Worm (Caenorhabditis elegans) whole organism, late embryonic: ENCODE results near the gene cyn-11.

Source experiments
- C38D4.7 ChIP-seq: fragments of 200-800 bp; sonication (Bioruptor generic); optimal IDR thresholded peaks from 2 replicates; lab custom pipeline; 2018; ENCODE audit warnings: mild to moderate bottlenecking, missing genetic modification characterization, moderate library complexity, missing compliant biosample characterization
- K02D7.2 ChIP-seq: sonication (generic microtip); optimal IDR thresholded peaks from 2 replicates; lab custom pipeline; 2017; ENCODE audit warnings: mild to moderate bottlenecking, missing genetic modification characterization, missing compliant biosample characterization
- K09A11.1 ChIP-seq: sonication (generic microtip); optimal IDR thresholded peaks from 2 replicates; lab custom pipeline; 2017; ENCODE audit warnings: antibody characterized with exemption, mild to moderate bottlenecking, missing genetic modification characterization, missing compliant biosample characterization; ENCODE audit not compliant: insufficient read depth
- T23F11.4 ChIP-seq: fragments of 200-800 bp; sonication (Bioruptor generic); optimal IDR thresholded peaks from 2 replicates; lab custom pipeline; 2018; ENCODE audit warnings: mild to moderate bottlenecking, missing genetic modification characterization, missing compliant biosample characterization
- ahr-1 ChIP-seq: sonication (generic microtip); optimal IDR thresholded peaks from 2 replicates; lab custom pipeline; 2016; ENCODE audit warnings: missing genetic modification characterization, missing compliant biosample characterization
- ama-1 ChIP-seq: fragments of 150-350 bp; optimal IDR thresholded peaks from 2 replicates; lab custom pipeline; 2014
- ceh-14 ChIP-seq: sonication (generic microtip); optimal IDR thresholded peaks from 2 replicates; lab custom pipeline; 2016; ENCODE audit warnings: missing genotype, missing genetic modification characterization, missing compliant biosample characterization
- ceh-18 ChIP-seq: sonication (generic microtip); optimal IDR thresholded peaks from 2 replicates; lab custom pipeline; 2016; ENCODE audit warnings: missing genetic modification characterization, missing compliant biosample characterization
- ceh-22 ChIP-seq: sonication (generic microtip); optimal IDR thresholded peaks from 2 replicates; lab custom pipeline; 2017; ENCODE audit warnings: missing biosample characterization, missing genetic modification characterization
- ceh-31 ChIP-seq: sonication (generic microtip); optimal IDR thresholded peaks from 2 replicates; lab custom pipeline; 2016; ENCODE audit warnings: missing genetic modification characterization, missing compliant biosample characterization
- ceh-34 ChIP-seq: sonication (generic microtip); optimal IDR thresholded peaks from 2 replicates; lab custom pipeline; 2016; ENCODE audit warnings: mild to moderate bottlenecking, missing genetic modification characterization, missing compliant biosample characterization
- ceh-45 ChIP-seq: fragments of 200-800 bp; sonication (Bioruptor generic); IDR thresholded peaks from 2 replicates; pipeline ENCODE4 v1.3.6; 2022; ENCODE audit warnings: missing genetic modification reagents, missing genetic modification characterization, missing compliant biosample characterization
- ceh-6 ChIP-seq: fragments of 200-800 bp; sonication (Bioruptor generic); optimal IDR thresholded peaks from 2 replicates; lab custom pipeline; 2018; ENCODE audit warnings: mild to moderate bottlenecking, missing genetic modification characterization, missing compliant biosample characterization
- elt-2 ChIP-seq: sonication (generic microtip); optimal IDR thresholded peaks from 2 replicates; lab custom pipeline; 2016; ENCODE audit warnings: missing genetic modification reagents, missing genetic modification characterization, missing compliant biosample characterization
- elt-4 ChIP-seq: sonication (generic microtip); optimal IDR thresholded peaks from 2 replicates; lab custom pipeline; 2016; ENCODE audit warnings: missing genetic modification characterization, missing compliant biosample characterization
- ets-4 ChIP-seq: sonication (generic microtip); optimal IDR thresholded peaks from 2 replicates; lab custom pipeline; 2016; ENCODE audit warnings: missing genetic modification characterization, missing compliant biosample characterization
- fax-1 ChIP-seq: sonication (generic microtip); optimal IDR thresholded peaks from 2 replicates; lab custom pipeline; 2016; ENCODE audit warnings: missing genotype, missing genetic modification characterization, missing compliant biosample characterization
- fkh-10 ChIP-seq: fragments of 150-350 bp; optimal IDR thresholded peaks from 2 replicates; lab custom pipeline; 2014; ENCODE audit warnings: missing biosample characterization, missing genetic modification reagents, missing genetic modification characterization
- fkh-6 ChIP-seq: sonication (generic microtip); optimal IDR thresholded peaks from 2 replicates; lab custom pipeline; 2016; ENCODE audit warnings: missing genetic modification characterization, missing compliant biosample characterization
- hlh-30 ChIP-seq: sonication (generic microtip); optimal IDR thresholded peaks from 2 replicates; lab custom pipeline; 2017; ENCODE audit warnings: antibody characterized with exemption, missing genetic modification characterization, missing compliant biosample characterization; ENCODE audit not compliant: insufficient read depth
- hlh-6 ChIP-seq: sonication (generic microtip); optimal IDR thresholded peaks from 2 replicates; lab custom pipeline; 2016; ENCODE audit warnings: missing genotype, missing genetic modification characterization, missing compliant biosample characterization
- lim-6 ChIP-seq: sonication (generic microtip); optimal IDR thresholded peaks from 2 replicates; lab custom pipeline; 2016; ENCODE audit warnings: missing genetic modification characterization, missing compliant biosample characterization
- lin-11 ChIP-seq: fragments of 200-800 bp; sonication (Bioruptor generic); optimal IDR thresholded peaks from 2 replicates; lab custom pipeline; 2018; ENCODE audit warnings: mild to moderate bottlenecking, missing genetic modification characterization, missing compliant biosample characterization
- madf-2 ChIP-seq: sonication (generic microtip); optimal IDR thresholded peaks from 2 replicates; lab custom pipeline; 2017; ENCODE audit warnings: missing genetic modification characterization, missing compliant biosample characterization
- mec-3 ChIP-seq: sonication (generic microtip); optimal IDR thresholded peaks from 2 replicates; lab custom pipeline; 2016; ENCODE audit warnings: borderline replicate concordance, missing genetic modification characterization, missing compliant biosample characterization
- nfya-1 ChIP-seq: sonication (generic microtip); optimal IDR thresholded peaks from 2 replicates; lab custom pipeline; 2017; ENCODE audit warnings: missing genetic modification characterization, mild to moderate bottlenecking, missing compliant biosample characterization, antibody characterized with exemption, moderate library complexity
- nhr-11 ChIP-seq: fragments of 150-350 bp; optimal IDR thresholded peaks from 2 replicates; lab custom pipeline; 2014; ENCODE audit warnings: missing biosample characterization, missing genetic modification characterization
- nhr-232 ChIP-seq: sonication (generic microtip); optimal IDR thresholded peaks from 2 replicates; lab custom pipeline; 2016; ENCODE audit warnings: missing genetic modification characterization, missing compliant biosample characterization
- pqm-1 ChIP-seq: sonication (generic microtip); optimal IDR thresholded peaks from 2 replicates; lab custom pipeline; 2016; ENCODE audit warnings: missing genetic modification characterization, missing compliant biosample characterization
- pros-1 ChIP-seq: fragments of 150-350 bp; optimal IDR thresholded peaks from 2 replicates; lab custom pipeline; 2014; ENCODE audit warnings: missing biosample characterization, missing genetic modification reagents, missing genetic modification characterization
- sdc-2 ChIP-seq: sonication (generic microtip); optimal IDR thresholded peaks from 2 replicates; lab custom pipeline; 2016; ENCODE audit warnings: missing genotype, missing genetic modification characterization, missing compliant biosample characterization
- sox-4 ChIP-seq: sonication (generic microtip); optimal IDR thresholded peaks from 2 replicates; lab custom pipeline; 2017; ENCODE audit warnings: mild to moderate bottlenecking, missing genetic modification characterization, inconsistent platforms, missing compliant biosample characterization
- tbx-2 ChIP-seq: sonication (generic microtip); optimal IDR thresholded peaks from 2 replicates; lab custom pipeline; 2016; ENCODE audit warnings: missing genetic modification characterization, missing compliant biosample characterization
- ttx-3 ChIP-seq: sonication (generic microtip); optimal IDR thresholded peaks from 2 replicates; lab custom pipeline; 2016; ENCODE audit warnings: missing genetic modification reagents, missing genetic modification characterization, missing compliant biosample characterization
- zip-5 ChIP-seq: sonication (generic microtip); optimal IDR thresholded peaks from 2 replicates; lab custom pipeline; 2016; ENCODE audit warnings: missing genetic modification characterization, missing compliant biosample characterization
- ztf-16 ChIP-seq: sonication (generic microtip); optimal IDR thresholded peaks from 2 replicates; lab custom pipeline; 2017; ENCODE audit warnings: missing genetic modification characterization, missing compliant biosample characterization

Gene cyn-11

DNA sequence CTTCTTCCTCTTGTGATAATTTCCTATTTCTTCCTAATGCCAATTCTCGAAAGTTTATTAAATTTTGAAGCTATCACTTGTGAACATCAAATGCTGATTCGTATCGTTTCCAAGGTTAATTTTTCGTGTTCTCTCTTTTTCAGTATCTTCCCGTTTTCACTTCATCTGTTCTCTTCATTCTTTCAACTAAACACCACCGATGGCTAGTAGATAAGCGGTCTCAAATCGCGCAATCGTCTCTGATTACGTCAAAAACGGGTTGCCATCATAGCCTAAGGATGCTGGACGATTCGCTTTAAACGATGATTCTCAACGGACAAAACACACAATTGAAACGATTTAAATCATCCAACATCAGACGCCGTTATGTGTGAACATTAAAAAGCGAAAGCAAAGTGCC, 1.5 kb upstream of the cyn-11 start:
- TF ChIP-seq lin-11 (tag; lab: Kevin White, UChicago) (no peak), ceh-14 (tag; lab: Kevin White, UChicago) (no peak)

ce11 chrII:8714913-8715447, 1.1 kb downstream of the cyn-11 start, which contains the start of the genes rab-21 and T01B7.13:
Gene rab-21, minus strand, starts transcription at chrII:8715013.
Gene T01B7.13, plus strand, starts transcription at chrII:8715397.
- TF ChIP-seq ama-1 (lab: Kevin White, UChicago) = no peak

DNA sequence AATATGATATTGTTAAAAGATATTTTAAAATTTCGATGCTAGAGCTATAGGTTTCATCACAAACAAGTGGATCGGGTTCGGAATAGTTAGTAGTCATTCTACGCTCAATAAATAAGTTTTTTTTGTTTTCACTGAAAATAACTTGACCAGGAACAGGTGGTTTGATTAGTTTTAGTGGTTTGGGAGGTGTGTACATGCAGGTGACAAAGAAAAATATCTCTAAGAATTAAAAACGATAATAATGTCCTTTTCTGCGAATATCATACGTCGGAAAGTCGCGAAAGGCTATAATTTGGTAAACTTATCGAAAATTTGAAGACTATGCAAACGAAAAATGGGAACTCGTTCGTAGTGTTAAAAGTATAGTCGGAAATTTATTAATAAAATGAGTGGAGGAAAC, 5.8 kb downstream of the cyn-11 start, which contains the start of gene srg-15:
Gene srg-15 (minus strand): TSS at position 101 of the 400 bp plus-strand sequence.
- TF ChIP-seq nhr-11 (tag; lab: Kevin White, UChicago) (no peak), ceh-14 (tag; lab: Kevin White, UChicago) (no peak), ceh-22 (tag; lab: Kevin White, UChicago) (no peak), ceh-34 (tag; lab: Kevin White, UChicago) (no peak), tbx-2 (tag; lab: Kevin White, UChicago) (no peak), K09A11.1 (tag; lab: Kevin White, UChicago) (no peak)

ce11 chrII:8707024-8707423, 9.1 kb downstream of the cyn-11 start, which contains the start of gene cup-16:
Gene cup-16, plus strand, starts transcription at chrII:8707155.
- TF ChIP-seq ceh-31 (tag; lab: Kevin White, UChicago) (no peak), ttx-3 (tag; lab: Kevin White, UChicago) (no peak), pqm-1 (tag; lab: Kevin White, UChicago) (no peak), ceh-14 (tag; lab: Kevin White, UChicago) (no peak), ets-4 (tag; lab: Kevin White, UChicago) (no peak), tbx-2 (tag; lab: Kevin White, UChicago) (no peak), ztf-16 (tag; lab: Kevin White, UChicago) (no peak), pros-1 (tag; lab: Kevin White, UChicago) (no peak), lin-11 (tag; lab: Kevin White, UChicago) (no peak), sox-4 (tag; lab: Kevin White, UChicago) (no peak), nhr-232 (tag; lab: Kevin White, UChicago) (no peak), fkh-10 (GFP tag; lab: Kevin White, UChicago) (no peak), zip-5 (tag; lab: Kevin White, UChicago) (no peak), ceh-22 (tag; lab: Kevin White, UChicago) (no peak), fkh-6 (tag; lab: Kevin White, UChicago) (no peak), elt-2 (tag; lab: Kevin White, UChicago) (no peak), ceh-45 (GFP tag; lab: Robert Waterston, UW) (no peak)

- TF ChIP-seq ama-1 (lab: Kevin White, UChicago) (no peak), hlh-6 (tag; lab: Kevin White, UChicago) (no peak), elt-2 (tag; lab: Kevin White, UChicago) (peak; percentile 72), fax-1 (tag; lab: Kevin White, UChicago) (no peak), sox-4 (tag; lab: Kevin White, UChicago) (no peak), C38D4.7 (GFP tag; lab: Kevin White, UChicago) (no peak), ceh-34 (tag; lab: Kevin White, UChicago) (no peak), madf-2 (tag; lab: Kevin White, UChicago) (no peak)
These were observed 11.6 kb downstream of the cyn-11 start, which contains the start of gene prx-5 for ce11 chrII:8704413-8704874. Gene prx-5, plus strand, starts transcription at chrII:8704824.

DNA sequence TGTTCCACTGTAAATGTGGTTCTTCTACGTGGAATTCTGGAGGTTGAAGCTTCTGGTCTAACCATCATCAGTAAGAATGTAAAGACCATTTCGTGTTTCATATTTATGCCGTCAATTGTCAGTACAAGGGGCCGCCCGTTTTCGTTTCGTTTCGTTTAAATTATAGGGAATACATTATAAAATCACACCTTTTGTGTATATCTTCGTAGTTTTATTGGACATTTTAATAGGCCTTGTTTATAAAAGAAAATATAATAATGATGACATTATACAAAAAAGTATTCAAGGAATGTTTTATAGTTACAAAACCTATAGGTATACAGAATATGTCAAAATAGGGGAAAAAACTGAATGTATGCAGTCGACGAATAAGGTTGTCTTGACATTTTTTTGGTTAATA, 12.4 kb downstream of the cyn-11 start, which contains the start of gene ceh-7:
Gene ceh-7 (minus strand): TSS at position 101 of the 400 bp plus-strand sequence.
- no peak for TF ChIP-seq T23F11.4 (GFP tag; lab: Kevin White, UChicago)
- TF ChIP-seq elt-4 = no peak
- TF ChIP-seq lin-11 (tag; lab: Kevin White, UChicago) = no peak
- no peak for TF ChIP-seq madf-2 (tag; lab: Kevin White, UChicago)
- no peak for TF ChIP-seq fkh-10 (GFP tag; lab: Kevin White, UChicago)
- TF ChIP-seq hlh-30 (tag; lab: Kevin White, UChicago) = no peak
- TF ChIP-seq ceh-6 = no peak
- TF ChIP-seq ahr-1 (tag; lab: Kevin White, UChicago) = no peak
- no peak for TF ChIP-seq ets-4 (tag; lab: Kevin White, UChicago)
- no peak for TF ChIP-seq sdc-2 (tag; lab: Kevin White, UChicago)
- no peak for TF ChIP-seq lim-6 (tag; lab: Kevin White, UChicago)
- no peak for TF ChIP-seq mec-3
- no peak for TF ChIP-seq ama-1 (lab: Kevin White, UChicago)
- no peak for TF ChIP-seq ceh-18 (tag; lab: Kevin White, UChicago)
- TF ChIP-seq nfya-1 (tag; lab: Kevin White, UChicago) = no peak
- no peak for TF ChIP-seq ceh-31 (tag; lab: Kevin White, UChicago)
- no peak for TF ChIP-seq K02D7.2 (tag; lab: Kevin White, UChicago)
- no peak for TF ChIP-seq ceh-34 (tag; lab: Kevin White, UChicago)
